Fruit fly (Drosophila melanogaster): ENCODE measurements around the gene ergic53.

Gene ergic53

DNA sequence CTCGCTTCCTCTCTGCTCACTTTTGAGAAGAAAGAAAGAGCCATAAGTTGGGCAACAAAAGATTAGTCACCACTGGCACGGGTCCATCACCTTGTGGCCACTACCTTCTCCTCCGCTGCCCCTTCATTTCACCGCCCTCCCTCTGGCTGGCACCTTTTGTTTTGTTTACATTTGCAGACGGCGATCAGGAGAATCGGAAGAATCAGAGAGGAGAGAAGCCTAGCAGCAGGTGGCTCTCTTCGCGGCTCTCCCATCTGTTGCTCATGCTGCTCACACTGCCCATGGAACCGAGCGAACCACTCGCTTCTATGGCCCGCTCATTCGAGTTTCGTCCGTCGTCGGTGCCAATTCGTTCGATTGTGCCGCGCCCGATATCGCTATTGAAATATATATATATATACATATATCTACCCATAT lies 11.6 kb downstream of the ergic53 start (continued):
- no peak for TF ChIP-seq gro (GFP tag; optimal IDR thresholded peaks at IDR 0.05)
- TF ChIP-seq CG3281 (GFP tag; optimal IDR thresholded peaks at IDR 0.05), result peak; percentile 19
- no peak for TF ChIP-seq CG3995 (GFP tag; optimal IDR thresholded peaks at IDR 0.05)
- no peak for TF ChIP-seq tup (GFP tag; optimal IDR thresholded peaks at IDR 0.05)
- no peak for TF ChIP-seq Ets65A (GFP tag)
- TF ChIP-seq pan (optimal IDR thresholded peaks at IDR 0.05), result no peak
- TF ChIP-seq pan (GFP tag; optimal IDR thresholded peaks at IDR 0.05 in 1 of 2, IDR thresholded peaks at IDR 0.05 in 1 of 2), result peak in 1 of 2 experiments; percentile 27
- no peak for TF ChIP-seq Ssrp (tag; optimal IDR thresholded peaks at IDR 0.05)
- no peak for TF ChIP-seq Meics (GFP tag; optimal IDR thresholded peaks at IDR 0.05)
- no peak for TF ChIP-seq zfh2 (GFP tag; optimal IDR thresholded peaks at IDR 0.05)
- TF ChIP-seq CG13775 (GFP tag; optimal IDR thresholded peaks at IDR 0.05), result no peak
- TF ChIP-seq Max (GFP tag; optimal IDR thresholded peaks at IDR 0.05), result no peak
- no peak for TF ChIP-seq hkb (optimal IDR thresholded peaks at IDR 0.05)
- TF ChIP-seq hkb (GFP tag; IDR thresholded peaks at IDR 0.05), result 0 out of 2 replicates have a peak, but pooled peaks have one; percentile 26
- no peak for TF ChIP-seq cad (GFP tag; optimal IDR thresholded peaks at IDR 0.05)
- no peak for TF ChIP-seq CG14965 (GFP tag; optimal IDR thresholded peaks at IDR 0.05; ENCODE audit: borderline replicate concordance)
- TF ChIP-seq Hmr (GFP tag; optimal IDR thresholded peaks at IDR 0.05), result no peak
- no peak for TF ChIP-seq Gug (GFP tag; IDR thresholded peaks at IDR 0.05)
- no peak for TF ChIP-seq dan (GFP tag; IDR thresholded peaks at IDR 0.05)
- no peak for TF ChIP-seq Adf1 (GFP tag; IDR thresholded peaks at IDR 0.05)
- TF ChIP-seq eve (GFP tag; optimal IDR thresholded peaks at IDR 0.05), result no peak
- no peak for TF ChIP-seq CG13296 (GFP tag; optimal IDR thresholded peaks at IDR 0.05)
- peak; percentile 39 for TF ChIP-seq BtbVII (GFP tag; optimal IDR thresholded peaks at IDR 0.05)
- no peak for TF ChIP-seq Ravus (GFP tag; IDR thresholded peaks at IDR 0.05)
- TF ChIP-seq ftz-f1 (GFP tag; optimal IDR thresholded peaks at IDR 0.05), result peak; percentile 85
- TF ChIP-seq Lpt (GFP tag; optimal IDR thresholded peaks at IDR 0.05), result no peak
- TF ChIP-seq Xbp1 (GFP tag; optimal IDR thresholded peaks at IDR 0.05), result no peak
- no peak for TF ChIP-seq Ets97D (GFP tag; optimal IDR thresholded peaks at IDR 0.05)
- TF ChIP-seq CG17802 (tag; optimal IDR thresholded peaks at IDR 0.05), result no peak
- TF ChIP-seq CG9215 (GFP tag; IDR thresholded peaks at IDR 0.05), result no peak
- TF ChIP-seq CG17359 (tag; optimal IDR thresholded peaks at IDR 0.05), result peak; percentile 11
- TF ChIP-seq CG12236 (GFP tag; optimal IDR thresholded peaks at IDR 0.05), result no peak
- TF ChIP-seq Fer1 (GFP tag; optimal IDR thresholded peaks at IDR 0.05), result peak; percentile 36
- no peak for TF ChIP-seq CG43689 (GFP tag; IDR thresholded peaks at IDR 0.05)
- TF ChIP-seq CG10565 (GFP tag; optimal IDR thresholded peaks at IDR 0.05), result no peak
- peak; percentile 6 for TF ChIP-seq CG13424 (tag; optimal IDR thresholded peaks at IDR 0.05)
- TF ChIP-seq CG2116 (GFP tag; optimal IDR thresholded peaks at IDR 0.05), result no peak
- TF ChIP-seq CG7963 (GFP tag; IDR thresholded peaks at IDR 0.05; ENCODE audit: partially characterized antibody), result no peak
- TF ChIP-seq Hr3 (GFP tag; optimal IDR thresholded peaks at IDR 0.05), result no peak
- no peak for TF ChIP-seq lov (optimal IDR thresholded peaks at IDR 0.05)
- TF ChIP-seq lov (GFP tag; IDR thresholded peaks at IDR 0.05), result no peak
- TF ChIP-seq knrl (GFP tag; IDR thresholded peaks at IDR 0.05; ENCODE audit: partially characterized antibody), result no peak
- no peak for TF ChIP-seq ham (GFP tag; IDR thresholded peaks at IDR 0.05)
- TF ChIP-seq CG18262 (tag; optimal IDR thresholded peaks at IDR 0.05), result no peak
- TF ChIP-seq CG32532 (GFP tag; IDR thresholded peaks at IDR 0.05), result peak; percentile 61; the same call in 1 of the 2 replicates
- TF ChIP-seq CG8924 (tag; optimal IDR thresholded peaks at IDR 0.05), result no peak
- TF ChIP-seq CG11398 (GFP tag; optimal IDR thresholded peaks at IDR 0.05), result no peak
- TF ChIP-seq GATAe (GFP tag; conservative IDR thresholded peaks at IDR 0.05), result no peak
- TF ChIP-seq ind (GFP tag; optimal IDR thresholded peaks at IDR 0.05), result no peak
- TF ChIP-seq corto (GFP tag; optimal IDR thresholded peaks at IDR 0.05), result peak; percentile 62
- TF ChIP-seq CG2202 (tag; optimal IDR thresholded peaks at IDR 0.05), result no peak
- TF ChIP-seq Oli (tag; optimal IDR thresholded peaks at IDR 0.05), result no peak
- TF ChIP-seq tx (GFP tag; optimal IDR thresholded peaks at IDR 0.05), result no peak

Data from whole organism, embryonic.